Worm (Caenorhabditis elegans) whole organism, young adult: ENCODE measurements around the gene pals-37.

Source experiments
- B0035.1 ChIP-seq: sonication (generic microtip); optimal IDR thresholded peaks from 2 replicates; lab custom pipeline; 2016; ENCODE audit warnings: missing genetic modification characterization, mild to moderate bottlenecking, missing compliant biosample characterization, missing genotype, missing genetic modification reagents
- F52B5.7 ChIP-seq: sonication (generic microtip); optimal IDR thresholded peaks from 2 replicates; lab custom pipeline; 2016; ENCODE audit warnings: mild to moderate bottlenecking, missing genetic modification characterization, missing compliant biosample characterization
- ZK185.1 ChIP-seq: sonication (generic microtip); optimal IDR thresholded peaks from 2 replicates; lab custom pipeline; 2016; ENCODE audit warnings: mild to moderate bottlenecking, missing genetic modification characterization, missing compliant biosample characterization; ENCODE audit not compliant: poor library complexity, severe bottlenecking
- ceh-79 ChIP-seq: sonication (generic microtip); optimal IDR thresholded peaks from 2 replicates; lab custom pipeline; 2017; ENCODE audit warnings: mild to moderate bottlenecking, missing genetic modification characterization, missing compliant biosample characterization
- hlh-12 ChIP-seq: sonication (generic microtip); optimal IDR thresholded peaks from 2 replicates; lab custom pipeline; 2016; ENCODE audit warnings: missing genetic modification characterization, missing compliant biosample characterization
- lin-35 ChIP-seq, 3 experiments: fragments of 150-350 bp in 2 of 3; sonication (generic microtip) in 1 of 3; optimal IDR thresholded peaks; 2 replicates each; lab custom pipeline; 2014 to 2018; ENCODE audit warnings: missing biosample characterization in 3 of 3, missing genetic modification characterization in 3 of 3, missing genetic modification reagents in 3 of 3
- nhr-90 ChIP-seq: sonication (generic microtip); optimal IDR thresholded peaks from 2 replicates; lab custom pipeline; 2016; ENCODE audit warnings: missing genotype, mild to moderate bottlenecking, missing genetic modification characterization, missing compliant biosample characterization
- pha-4 ChIP-seq: fragments of 150-350 bp; sonication (generic microtip); optimal IDR thresholded peaks from 2 replicates; lab custom pipeline; 2014; ENCODE audit warnings: missing biosample characterization, missing genetic modification reagents, missing genetic modification characterization
- rpc-1 ChIP-seq, 2 experiments: fragments of 150-350 bp in 1 of 2; sonication (generic microtip) in 1 of 2; optimal IDR thresholded peaks; 2 replicates each; lab custom pipeline; 2014 to 2018; ENCODE audit warnings: missing biosample characterization in 1 of 2, missing genetic modification characterization in 1 of 2, missing genetic modification reagents in 1 of 2, missing genotype in 1 of 2
- unc-130 ChIP-seq: sonication (generic microtip); optimal IDR thresholded peaks from 2 replicates; lab custom pipeline; 2016; ENCODE audit warnings: missing genetic modification reagents, missing genetic modification characterization, missing compliant biosample characterization
- unc-62 ChIP-seq: fragments of 150-350 bp; optimal IDR thresholded peaks from 2 replicates; lab custom pipeline; 2014; ENCODE audit warnings: missing biosample characterization, missing genetic modification reagents, missing genetic modification characterization
- ztf-25 ChIP-seq: fragments of 200-800 bp; sonication (Bioruptor generic); IDR thresholded peaks from 2 replicates; pipeline ENCODE4 v1.3.6; 2022; ENCODE audit warnings: missing genetic modification reagents, missing genetic modification characterization, missing compliant biosample characterization
- ztf-6 ChIP-seq: fragments of 200-800 bp; sonication (Bioruptor generic); IDR thresholded peaks from 2 replicates; pipeline ENCODE4 v1.3.6; 2022; ENCODE audit warnings: missing genetic modification reagents, missing genetic modification characterization, missing compliant biosample characterization

DNA sequence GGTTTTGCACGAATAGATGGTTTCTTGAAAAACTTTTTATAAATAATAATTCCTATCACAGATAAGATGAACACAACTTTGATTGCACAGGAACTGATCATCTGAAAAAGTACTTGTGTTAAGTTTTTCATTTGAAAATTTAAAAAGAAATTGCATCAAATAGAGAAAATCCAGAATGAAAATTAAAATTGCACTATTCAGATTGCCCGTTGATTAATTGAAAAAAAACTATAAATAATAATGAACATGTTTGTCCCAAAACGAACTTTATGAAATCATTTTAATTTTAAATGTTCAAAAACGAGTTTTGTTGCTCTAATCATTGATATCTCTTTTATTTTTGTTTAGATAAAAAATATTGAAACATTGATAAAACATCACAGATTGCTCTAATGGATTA lies 24.0 kb downstream of the pals-37 start, which contains the start of gene cdr-3:
- TF ChIP-seq unc-130 (GFP tag; lab: Kevin White, UChicago) (no peak), unc-62 (GFP tag; lab: Kevin White, UChicago) (no peak), ztf-6 (GFP tag; lab: Robert Waterston, UW) (no peak), pha-4 (tag; lab: Kevin White, UChicago) (no peak), ztf-25 (GFP tag; lab: Robert Waterston, UW) (no peak), nhr-90 (tag; lab: Kevin White, UChicago) (no peak), rpc-1 (optimal IDR thresholded peaks at IDR 0.05; lab: Kevin White, UChicago) (no peak), rpc-1 (tag; optimal IDR thresholded peaks at IDR 0.05; lab: Kevin White, UChicago) (no peak), F52B5.7 (tag; lab: Kevin White, UChicago) (no peak), ZK185.1 (tag; lab: Kevin White, UChicago) (no peak), B0035.1 (tag; lab: Kevin White, UChicago) (no peak), ceh-79 (tag; lab: Kevin White, UChicago) (no peak), lin-35 (GFP tag; optimal IDR thresholded peaks at IDR 0.05; lab: Kevin White, UChicago) (no peak), hlh-12 (tag; lab: Kevin White, UChicago) (no peak)
